Fruit fly (Drosophila melanogaster): ENCODE results near the gene st.

Gene st

dm6 chr3L:16483524-16484370 is 13.7 kb upstream of the st start, which contains the start of gene aos:
Gene aos, minus strand, starts transcription at chr3L:16483650.
- TF ChIP-seq Myc (optimal IDR thresholded peaks at IDR 0.05) = no peak
- no peak for TF ChIP-seq h (optimal IDR thresholded peaks at IDR 0.05)
- TF ChIP-seq psq (optimal IDR thresholded peaks at IDR 0.05) = no peak
- TF ChIP-seq ttk (optimal IDR thresholded peaks at IDR 0.05) = no peak
- no peak for TF ChIP-seq Sin3A (optimal IDR thresholded peaks at IDR 0.05)
- TF ChIP-seq insv (optimal IDR thresholded peaks at IDR 0.05) = no peak

dm6 chr3L:16484739-16485524 is 12.5 kb upstream of the st start:
- TF ChIP-seq h (optimal IDR thresholded peaks at IDR 0.05) (no peak), Sin3A (optimal IDR thresholded peaks at IDR 0.05) (no peak), psq (optimal IDR thresholded peaks at IDR 0.05) (no peak), insv (optimal IDR thresholded peaks at IDR 0.05) (no peak), ttk (optimal IDR thresholded peaks at IDR 0.05) (no peak), Myc (optimal IDR thresholded peaks at IDR 0.05) (no peak)

dm6 chr3L:16486502-16486901 is 10.9 kb upstream of the st start:
- TF ChIP-seq Sin3A (optimal IDR thresholded peaks at IDR 0.05) (no peak), h (optimal IDR thresholded peaks at IDR 0.05) (no peak), psq (optimal IDR thresholded peaks at IDR 0.05) (no peak), Myc (optimal IDR thresholded peaks at IDR 0.05) (no peak), insv (optimal IDR thresholded peaks at IDR 0.05) (no peak), ttk (optimal IDR thresholded peaks at IDR 0.05) (no peak)

dm6 chr3L:16487812-16488211 is 9.6 kb upstream of the st start:
- TF ChIP-seq h (optimal IDR thresholded peaks at IDR 0.05) = no peak
- no peak for TF ChIP-seq psq (optimal IDR thresholded peaks at IDR 0.05)
- no peak for TF ChIP-seq Myc (optimal IDR thresholded peaks at IDR 0.05)
- no peak for TF ChIP-seq ttk (optimal IDR thresholded peaks at IDR 0.05)
- no peak for TF ChIP-seq Sin3A (optimal IDR thresholded peaks at IDR 0.05)

- TF ChIP-seq Myc (optimal IDR thresholded peaks at IDR 0.05) (no peak), ttk (optimal IDR thresholded peaks at IDR 0.05) (no peak), h (optimal IDR thresholded peaks at IDR 0.05) (no peak), Sin3A (optimal IDR thresholded peaks at IDR 0.05) (no peak), psq (optimal IDR thresholded peaks at IDR 0.05) (no peak), insv (optimal IDR thresholded peaks at IDR 0.05) (no peak)
Observed at dm6 chr3L:16488483-16489258, 8.8 kb upstream of the st start.

- no peak for TF ChIP-seq insv (optimal IDR thresholded peaks at IDR 0.05)
- no peak for TF ChIP-seq ttk (optimal IDR thresholded peaks at IDR 0.05)
- no peak for TF ChIP-seq h (optimal IDR thresholded peaks at IDR 0.05)
- TF ChIP-seq psq (optimal IDR thresholded peaks at IDR 0.05) = no peak
- TF ChIP-seq Sin3A (optimal IDR thresholded peaks at IDR 0.05) = no peak
- no peak for TF ChIP-seq Myc (optimal IDR thresholded peaks at IDR 0.05)
Observed at dm6 chr3L:16489283-16489682, 8.2 kb upstream of the st start.

dm6 chr3L:16489822-16490582 is 7.4 kb upstream of the st start:
- TF ChIP-seq Sin3A (optimal IDR thresholded peaks at IDR 0.05) = no peak
- no peak for TF ChIP-seq insv (optimal IDR thresholded peaks at IDR 0.05)
- TF ChIP-seq h (optimal IDR thresholded peaks at IDR 0.05) = no peak
- TF ChIP-seq psq (optimal IDR thresholded peaks at IDR 0.05) = no peak
- TF ChIP-seq Myc (optimal IDR thresholded peaks at IDR 0.05) = no peak
- TF ChIP-seq ttk (optimal IDR thresholded peaks at IDR 0.05) = no peak

- TF ChIP-seq Myc (optimal IDR thresholded peaks at IDR 0.05) (no peak), insv (optimal IDR thresholded peaks at IDR 0.05) (no peak), ttk (optimal IDR thresholded peaks at IDR 0.05) (no peak), Sin3A (optimal IDR thresholded peaks at IDR 0.05) (no peak)
Observed at dm6 chr3L:16490583-16490880, 6.9 kb upstream of the st start.

- TF ChIP-seq ttk (optimal IDR thresholded peaks at IDR 0.05) (no peak), insv (optimal IDR thresholded peaks at IDR 0.05) (no peak), psq (optimal IDR thresholded peaks at IDR 0.05) (no peak), Myc (optimal IDR thresholded peaks at IDR 0.05) (no peak), h (optimal IDR thresholded peaks at IDR 0.05) (no peak), Sin3A (optimal IDR thresholded peaks at IDR 0.05) (no peak)
Observed at dm6 chr3L:16491006-16491605, 6.3 kb upstream of the st start.

- TF ChIP-seq h (optimal IDR thresholded peaks at IDR 0.05) (no peak), psq (optimal IDR thresholded peaks at IDR 0.05) (no peak), insv (optimal IDR thresholded peaks at IDR 0.05) (no peak), ttk (optimal IDR thresholded peaks at IDR 0.05) (no peak), Myc (optimal IDR thresholded peaks at IDR 0.05) (no peak), Sin3A (optimal IDR thresholded peaks at IDR 0.05) (no peak)
Observed at dm6 chr3L:16493717-16494116, 3.7 kb upstream of the st start.

- TF ChIP-seq ttk (optimal IDR thresholded peaks at IDR 0.05) (no peak), insv (optimal IDR thresholded peaks at IDR 0.05) (no peak), psq (optimal IDR thresholded peaks at IDR 0.05) (no peak), h (optimal IDR thresholded peaks at IDR 0.05) (no peak), Myc (optimal IDR thresholded peaks at IDR 0.05) (no peak), Sin3A (optimal IDR thresholded peaks at IDR 0.05) (no peak)
Observed at dm6 chr3L:16494651-16495074, 2.8 kb upstream of the st start.
